Worm (Caenorhabditis elegans) whole organism, early embryonic: ENCODE data around the gene klp-18.
A peak's percentile ranks its signal among the peaks of the same experiment; 100 is the strongest.

Experiments used
- B0310.2 ChIP-seq: sonication (generic microtip); optimal IDR thresholded peaks from 2 replicates; lab custom pipeline; 2016; ENCODE audit warnings: mild to moderate bottlenecking, missing genetic modification characterization, missing compliant biosample characterization
- F13C5.2 ChIP-seq: sonication (generic microtip); optimal IDR thresholded peaks from 2 replicates; lab custom pipeline; 2017; ENCODE audit warnings: mild to moderate bottlenecking, missing genetic modification characterization, inconsistent platforms, missing compliant biosample characterization
- aly-1 ChIP-seq: sonication (generic microtip); optimal IDR thresholded peaks from 2 replicates; lab custom pipeline; 2016; ENCODE audit warnings: missing genetic modification characterization, missing compliant biosample characterization
- ama-1 ChIP-seq: fragments of 150-350 bp; optimal IDR thresholded peaks from 2 replicates; lab custom pipeline; 2014
- ceh-13 ChIP-seq: fragments of 200-800 bp; sonication (Bioruptor generic); optimal IDR thresholded peaks from 2 replicates; lab custom pipeline; 2018; ENCODE audit warnings: mild to moderate bottlenecking, missing genetic modification characterization, missing compliant biosample characterization
- ceh-36 ChIP-seq: sonication (generic microtip); optimal IDR thresholded peaks from 2 replicates; lab custom pipeline; 2016; ENCODE audit warnings: missing genetic modification characterization, inconsistent platforms, missing compliant biosample characterization
- ets-7 ChIP-seq: sonication (generic microtip); optimal IDR thresholded peaks from 2 replicates; lab custom pipeline; 2016; ENCODE audit warnings: missing genotype, missing genetic modification characterization, missing compliant biosample characterization
- flt-1 ChIP-seq: fragments of 200-800 bp; sonication (Bioruptor generic); IDR thresholded peaks from 2 replicates; pipeline ENCODE4 v1.3.6; 2022; ENCODE audit warnings: missing genetic modification characterization, missing compliant biosample characterization
- hmbx-1 ChIP-seq: sonication (generic microtip); optimal IDR thresholded peaks from 2 replicates; lab custom pipeline; 2016; ENCODE audit warnings: mild to moderate bottlenecking, missing genetic modification characterization, missing compliant biosample characterization
- hmg-4 ChIP-seq: fragments of 200-800 bp; sonication (Bioruptor generic); optimal IDR thresholded peaks from 2 replicates; lab custom pipeline; 2018; ENCODE audit warnings: mild to moderate bottlenecking, missing genetic modification characterization, missing compliant biosample characterization
- hnd-1 ChIP-seq: sonication (generic microtip); optimal IDR thresholded peaks from 2 replicates; lab custom pipeline; 2016; ENCODE audit warnings: missing genetic modification characterization, missing compliant biosample characterization
- pes-1 ChIP-seq: fragments of 200-800 bp; sonication (Bioruptor generic); IDR thresholded peaks from 2 replicates; pipeline ENCODE4 v1.3.6; 2022; ENCODE audit warnings: missing genetic modification reagents, missing genetic modification characterization, missing compliant biosample characterization
- scrt-1 ChIP-seq: fragments of 200-800 bp; sonication (Bioruptor generic); IDR thresholded peaks from 2 replicates; pipeline ENCODE4 v1.3.6; 2022; ENCODE audit warnings: missing genetic modification characterization, missing compliant biosample characterization
- sea-1 ChIP-seq: fragments of 200-800 bp; sonication (Bioruptor generic); conservative IDR thresholded peaks from 2 replicates; pipeline ENCODE4 v1.3.6; 2022; ENCODE audit warnings: missing genetic modification characterization, missing compliant biosample characterization
- tbx-11 ChIP-seq: fragments of 200-800 bp; sonication (Bioruptor generic); IDR thresholded peaks from 2 replicates; pipeline ENCODE4 v1.3.6; 2022; ENCODE audit warnings: missing genetic modification characterization, missing compliant biosample characterization
- tbx-37 ChIP-seq: fragments of 200-800 bp; sonication (Bioruptor generic); conservative IDR thresholded peaks from 2 replicates; pipeline ENCODE4 v1.3.6; 2022; ENCODE audit warnings: missing genetic modification reagents, missing genetic modification characterization, missing compliant biosample characterization
- tra-4 ChIP-seq: sonication (generic microtip); optimal IDR thresholded peaks from 2 replicates; lab custom pipeline; 2017; ENCODE audit warnings: missing genetic modification characterization, missing compliant biosample characterization

klp-18 gene

DNA sequence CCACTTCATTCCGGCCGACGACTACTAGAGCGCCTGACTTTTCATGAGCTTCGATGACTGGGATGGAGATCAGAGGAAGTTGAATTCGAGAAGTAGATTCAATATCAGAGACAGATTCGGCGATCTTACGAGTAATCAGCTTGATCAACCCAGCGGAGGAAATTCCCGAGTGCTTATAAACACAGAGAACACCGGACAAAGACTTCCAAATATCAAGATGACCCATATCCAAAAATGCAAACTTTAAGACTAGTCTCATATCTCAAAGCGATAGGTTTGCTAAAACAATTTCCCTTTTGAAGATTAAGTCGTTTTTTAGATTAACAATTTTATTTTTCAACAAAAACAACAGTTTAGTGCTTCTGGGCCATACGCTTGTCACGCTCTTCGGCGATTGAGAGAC is 43.4 kb downstream of the klp-18 start, which contains the start of gene Y43B11AR.3:
Gene Y43B11AR.3 (minus strand): TSS at position 335 of the 403 bp plus-strand sequence.
- no peak for TF ChIP-seq ama-1 (lab: Kevin White, UChicago)
- TF ChIP-seq flt-1 (GFP tag; lab: Robert Waterston, UW) = no peak
- no peak for TF ChIP-seq tra-4
- TF ChIP-seq B0310.2 (tag; lab: Kevin White, UChicago) = no peak
- no peak for TF ChIP-seq ceh-36
- no peak for TF ChIP-seq sea-1 (GFP tag; lab: Robert Waterston, UW)
- TF ChIP-seq tbx-11 = no peak
- no peak for TF ChIP-seq hnd-1 (tag; lab: Kevin White, UChicago)
- TF ChIP-seq hmg-4 (GFP tag; lab: Kevin White, UChicago) = no peak
- no peak for TF ChIP-seq F13C5.2 (tag; lab: Kevin White, UChicago)

- no peak for TF ChIP-seq aly-1 (tag; lab: Kevin White, UChicago)
- no peak for TF ChIP-seq hmg-4 (GFP tag; lab: Kevin White, UChicago)
These were observed 44.0 kb downstream of the klp-18 start for ce11 chrIV:7083976-7084375.

DNA sequence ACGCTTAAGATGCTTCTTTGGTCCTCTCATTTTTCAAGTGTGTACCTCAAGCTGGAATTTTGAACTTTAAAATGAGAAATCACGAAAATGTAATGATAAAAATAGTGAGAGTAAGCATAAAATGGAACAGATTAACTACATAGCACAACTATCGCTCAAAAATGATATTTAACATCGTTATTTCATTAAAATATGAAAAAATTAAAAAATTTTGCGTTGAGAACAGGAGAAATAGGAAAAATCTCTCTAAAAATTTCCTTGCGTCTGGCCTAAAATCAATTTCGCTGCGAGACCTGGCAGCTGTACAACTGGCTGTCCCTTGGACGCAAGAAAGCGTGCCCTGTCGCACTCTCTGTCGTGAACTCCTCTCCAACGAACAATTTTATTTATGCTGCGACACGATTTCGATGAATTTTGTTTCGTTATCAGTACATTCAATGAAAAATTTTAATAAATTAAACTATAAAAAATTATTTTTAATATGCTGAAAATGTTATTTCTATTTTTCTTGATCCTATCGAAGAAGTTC is 44.7 kb downstream of the klp-18 start, which contains the start of gene rps-4:
Gene rps-4 (minus strand): TSS at position 51 of the 529 bp plus-strand sequence.
- TF ChIP-seq sea-1 (GFP tag; lab: Robert Waterston, UW) (no peak), F13C5.2 (tag; lab: Kevin White, UChicago) (peak; percentile 86), ets-7 (tag; lab: Kevin White, UChicago) (no peak), hmbx-1 (tag; lab: Kevin White, UChicago) (peak; percentile 14), ceh-36 (no peak), tra-4 (no peak), tbx-11 (no peak), B0310.2 (tag; lab: Kevin White, UChicago) (no peak), flt-1 (GFP tag; lab: Robert Waterston, UW) (no peak), pes-1 (GFP tag; lab: Robert Waterston, UW) (no peak), tbx-37 (GFP tag; lab: Robert Waterston, UW) (peak; percentile 36; the same call in 1 of the 2 replicates), ama-1 (lab: Kevin White, UChicago) (no peak), hnd-1 (tag; lab: Kevin White, UChicago) (no peak), hmg-4 (GFP tag; lab: Kevin White, UChicago) (peak; percentile 38), aly-1 (tag; lab: Kevin White, UChicago) (no peak), ceh-13 (no peak), scrt-1 (GFP tag; lab: Robert Waterston, UW) (no peak)
